Worm (Caenorhabditis elegans) whole organism, L4/young adult: Measurements from ENCODE around the gene srz-97.

Source experiments
- W03F9.2 ChIP-seq: fragments of 150-350 bp; optimal IDR thresholded peaks from 2 replicates; lab custom pipeline; 2014; ENCODE audit warnings: missing biosample characterization, missing genetic modification characterization
- dao-5 ChIP-seq: sonication (generic microtip); optimal IDR thresholded peaks from 2 replicates; lab custom pipeline; 2016; ENCODE audit warnings: missing genotype, missing genetic modification characterization, moderate library complexity, missing compliant biosample characterization
- him-1 ChIP-seq: sonication (generic microtip); optimal IDR thresholded peaks from 2 replicates; lab custom pipeline; 2016; ENCODE audit warnings: missing genotype, missing genetic modification reagents, missing genetic modification characterization, missing compliant biosample characterization

- TF ChIP-seq him-1 (no peak), dao-5 (no peak), W03F9.2 (tag; lab: Kevin White, UChicago) (no peak)
These were observed 25.6 kb upstream of the srz-97 start for ce11 chrV:14493665-14494064.
